Worm (Caenorhabditis elegans) whole organism, L1 larva: ENCODE data around the gene F02C12.2.
A peak's percentile ranks its signal among the peaks of the same experiment; 100 is the strongest.

Source experiments
- C34B4.2 ChIP-seq: sonication (generic microtip); optimal IDR thresholded peaks from 2 replicates; lab custom pipeline; 2017; ENCODE audit warnings: mild to moderate bottlenecking, missing genetic modification characterization, missing compliant biosample characterization
- ama-1 ChIP-seq: fragments of 150-350 bp; optimal IDR thresholded peaks from 2 replicates; lab custom pipeline; 2014
- ces-1 ChIP-seq: fragments of 150-350 bp; optimal IDR thresholded peaks from 2 replicates; lab custom pipeline; 2014; ENCODE audit warnings: missing biosample characterization, missing genetic modification reagents, missing genetic modification characterization
- efl-1 ChIP-seq, 4 experiments: fragments of 150-350 bp; optimal IDR thresholded peaks in 3 of 4; peaks in 1 of 4; 1 replicate in 1 of 4; 2 replicates in 3 of 4; lab custom pipeline; 2014; ENCODE audit warnings: missing biosample characterization in 2 of 4, missing genetic modification characterization in 2 of 4, missing genetic modification reagents in 2 of 4
- egl-13 ChIP-seq: sonication (generic microtip); optimal IDR thresholded peaks from 2 replicates; lab custom pipeline; 2016; ENCODE audit warnings: missing genotype, missing genetic modification reagents, missing genetic modification characterization, missing compliant biosample characterization
- egl-27 ChIP-seq, 2 experiments: fragments of 150-350 bp in 1 of 2; sonication (generic microtip); optimal IDR thresholded peaks; 3 replicates each; lab custom pipeline; 2017 to 2018; ENCODE audit warnings: missing biosample characterization in 2 of 2, missing genetic modification characterization in 2 of 2, missing genetic modification reagents in 2 of 2
- elt-2 ChIP-seq: sonication (generic microtip); optimal IDR thresholded peaks from 2 replicates; lab custom pipeline; 2016; ENCODE audit warnings: missing genetic modification characterization, mild to moderate bottlenecking, inconsistent platforms, missing compliant biosample characterization, missing genetic modification reagents
- fkh-4 ChIP-seq: sonication (generic microtip); optimal IDR thresholded peaks from 2 replicates; lab custom pipeline; 2016; ENCODE audit warnings: missing compliant biosample characterization, missing genetic modification characterization, borderline replicate concordance
- grh-1 ChIP-seq: fragments of 200-800 bp; sonication (Bioruptor generic); IDR thresholded peaks from 2 replicates; pipeline ENCODE4 v1.3.6; 2022; ENCODE audit warnings: missing genetic modification reagents, missing genetic modification characterization, missing compliant biosample characterization
- hlh-17 ChIP-seq: fragments of 200-800 bp; sonication (Bioruptor generic); optimal IDR thresholded peaks from 2 replicates; lab custom pipeline; 2018; ENCODE audit warnings: missing genetic modification characterization, mild to moderate bottlenecking, missing compliant biosample characterization, moderate library complexity, borderline replicate concordance
- isw-1 ChIP-seq: fragments of 200-800 bp; sonication (Bioruptor generic); IDR thresholded peaks from 2 replicates; pipeline ENCODE4 v1.3.6; 2022; ENCODE audit warnings: missing genetic modification characterization, missing compliant biosample characterization
- lin-13 ChIP-seq: fragments of 150-350 bp; optimal IDR thresholded peaks from 2 replicates; lab custom pipeline; 2014; ENCODE audit warnings: missing biosample characterization, missing genetic modification reagents, missing genetic modification characterization
- lin-14 ChIP-seq: fragments of 200-800 bp; sonication (Bioruptor generic); optimal IDR thresholded peaks from 2 replicates; lab custom pipeline; 2018; ENCODE audit warnings: mild to moderate bottlenecking, missing genetic modification characterization, moderate library complexity, missing compliant biosample characterization
- lin-35 ChIP-seq, 2 experiments: fragments of 150-350 bp; optimal IDR thresholded peaks; 2 replicates each; lab custom pipeline; 2014; ENCODE audit warnings: missing biosample characterization in 2 of 2, missing genetic modification characterization in 2 of 2, missing genetic modification reagents in 2 of 2
- lin-39 ChIP-seq: fragments of 150-350 bp; optimal IDR thresholded peaks from 2 replicates; lab custom pipeline; 2014; ENCODE audit warnings: missing biosample characterization, missing genetic modification reagents, missing genetic modification characterization
- mab-9 ChIP-seq: fragments of 200-800 bp; sonication (Bioruptor generic); IDR thresholded peaks from 2 replicates; pipeline ENCODE4 v1.3.6; 2022; ENCODE audit warnings: missing genetic modification reagents, missing genetic modification characterization, missing compliant biosample characterization
- mdl-1 ChIP-seq, 2 experiments: fragments of 150-350 bp; optimal IDR thresholded peaks; 2 replicates each; lab custom pipeline; 2014 to 2017; ENCODE audit warnings: missing biosample characterization in 2 of 2, missing genetic modification characterization in 2 of 2, inconsistent platforms in 1 of 2
- nhr-19 ChIP-seq: fragments of 200-800 bp; sonication (Bioruptor generic); conservative IDR thresholded peaks from 2 replicates; pipeline ENCODE4 v1.3.6; 2022; ENCODE audit warnings: missing genetic modification characterization, missing compliant biosample characterization
- nhr-20 ChIP-seq: sonication (generic microtip); optimal IDR thresholded peaks from 2 replicates; lab custom pipeline; 2016; ENCODE audit warnings: mild to moderate bottlenecking, missing genetic modification characterization, missing compliant biosample characterization
- nhr-237 ChIP-seq: fragments of 150-350 bp; optimal IDR thresholded peaks from 2 replicates; lab custom pipeline; 2014; ENCODE audit warnings: missing biosample characterization, missing genetic modification characterization
- nhr-71 ChIP-seq: sonication (generic microtip); optimal IDR thresholded peaks from 2 replicates; lab custom pipeline; 2016; ENCODE audit warnings: mild to moderate bottlenecking, missing genetic modification characterization, moderate library complexity, missing compliant biosample characterization
- nhr-77 ChIP-seq: fragments of 150-350 bp; optimal IDR thresholded peaks from 2 replicates; lab custom pipeline; 2014; ENCODE audit warnings: missing biosample characterization, missing genetic modification characterization
- nhr-85 ChIP-seq: sonication (generic microtip); peaks from one replicate; lab custom pipeline; 2016; ENCODE audit warnings: missing genetic modification characterization, inconsistent platforms, missing compliant biosample characterization
- nhr-90 ChIP-seq: sonication (generic microtip); optimal IDR thresholded peaks from 2 replicates; lab custom pipeline; 2016; ENCODE audit warnings: mild to moderate bottlenecking, missing genetic modification characterization, missing compliant biosample characterization; ENCODE audit not compliant: poor library complexity
- pax-3 ChIP-seq: fragments of 200-800 bp; sonication (Bioruptor generic); optimal IDR thresholded peaks from 2 replicates; lab custom pipeline; 2018; ENCODE audit warnings: mild to moderate bottlenecking, missing genetic modification characterization, moderate library complexity, missing compliant biosample characterization
- pqm-1 ChIP-seq: sonication (generic microtip); optimal IDR thresholded peaks from 3 replicates; lab custom pipeline; 2017; ENCODE audit warnings: missing biosample characterization, missing genetic modification characterization
- rnt-1 ChIP-seq: sonication (generic microtip); optimal IDR thresholded peaks from 2 replicates; lab custom pipeline; 2016; ENCODE audit warnings: mild to moderate bottlenecking, missing genetic modification characterization, moderate library complexity, missing compliant biosample characterization
- snu-23 ChIP-seq: sonication (generic microtip); optimal IDR thresholded peaks from 2 replicates; lab custom pipeline; 2016; ENCODE audit warnings: missing genetic modification characterization, missing compliant biosample characterization
- sptf-1 ChIP-seq: fragments of 150-350 bp; optimal IDR thresholded peaks from 2 replicates; lab custom pipeline; 2014; ENCODE audit warnings: missing biosample characterization, missing genetic modification characterization
- swsn-7 ChIP-seq: sonication (generic microtip); optimal IDR thresholded peaks from 2 replicates; lab custom pipeline; 2016; ENCODE audit warnings: missing genetic modification characterization, missing compliant biosample characterization
- tlp-1 ChIP-seq: fragments of 150-350 bp; optimal IDR thresholded peaks from 2 replicates; lab custom pipeline; 2014; ENCODE audit warnings: missing biosample characterization, missing genetic modification characterization
- unc-130 ChIP-seq: fragments of 150-350 bp; optimal IDR thresholded peaks from 2 replicates; lab custom pipeline; 2017; ENCODE audit warnings: missing biosample characterization, missing genetic modification characterization, inconsistent platforms
- unc-30 ChIP-seq: sonication (generic microtip); optimal IDR thresholded peaks from 2 replicates; lab custom pipeline; 2017; ENCODE audit warnings: missing biosample characterization, missing genetic modification characterization
- unc-86 ChIP-seq: sonication (generic microtip); optimal IDR thresholded peaks from 2 replicates; lab custom pipeline; 2016; ENCODE audit warnings: missing genetic modification characterization, missing compliant biosample characterization
- zag-1 ChIP-seq: fragments of 150-350 bp; optimal IDR thresholded peaks from 2 replicates; lab custom pipeline; 2014; ENCODE audit warnings: missing biosample characterization, missing genetic modification characterization
- ztf-4 ChIP-seq: fragments of 150-350 bp; optimal IDR thresholded peaks from 2 replicates; lab custom pipeline; 2014; ENCODE audit warnings: missing biosample characterization, missing genetic modification characterization

Gene F02C12.2

DNA sequence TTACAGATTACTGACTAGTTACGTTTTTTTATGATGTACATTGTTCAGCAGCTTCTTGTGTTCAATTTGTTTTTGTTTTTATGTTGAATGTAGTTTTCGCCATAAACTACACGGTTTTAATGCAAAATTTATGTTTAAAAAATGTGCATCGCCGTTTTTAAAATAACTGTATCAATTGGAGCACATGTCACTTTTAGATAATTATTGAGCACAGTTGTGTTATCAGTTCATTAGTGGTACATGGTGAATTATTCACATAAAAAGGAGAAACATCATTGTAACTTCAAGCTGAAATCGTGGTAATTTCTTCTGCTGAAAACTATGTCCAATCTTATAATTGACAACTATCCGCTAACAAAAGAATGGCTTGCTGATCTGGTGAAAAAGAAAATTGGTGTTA is 13.2 kb upstream of the F02C12.2 start:
- TF ChIP-seq lin-13 (no peak), egl-27 (tag; optimal IDR thresholded peaks at IDR 0.05; lab: Kevin White, UChicago) (no peak), isw-1 (GFP tag; lab: Robert Waterston, UW) (no peak), hlh-17 (GFP tag; lab: Kevin White, UChicago) (no peak), grh-1 (GFP tag; lab: Robert Waterston, UW) (no peak), efl-1 (optimal IDR thresholded peaks at IDR 0.05; lab: Kevin White, UChicago) (no peak), efl-1 (GFP tag; optimal IDR thresholded peaks at IDR 0.05 in 1 of 2; lab: Kevin White, UChicago) (peak in 1 of 2 experiments; percentile 8), elt-2 (tag; lab: Kevin White, UChicago) (peak; percentile 40)

DNA sequence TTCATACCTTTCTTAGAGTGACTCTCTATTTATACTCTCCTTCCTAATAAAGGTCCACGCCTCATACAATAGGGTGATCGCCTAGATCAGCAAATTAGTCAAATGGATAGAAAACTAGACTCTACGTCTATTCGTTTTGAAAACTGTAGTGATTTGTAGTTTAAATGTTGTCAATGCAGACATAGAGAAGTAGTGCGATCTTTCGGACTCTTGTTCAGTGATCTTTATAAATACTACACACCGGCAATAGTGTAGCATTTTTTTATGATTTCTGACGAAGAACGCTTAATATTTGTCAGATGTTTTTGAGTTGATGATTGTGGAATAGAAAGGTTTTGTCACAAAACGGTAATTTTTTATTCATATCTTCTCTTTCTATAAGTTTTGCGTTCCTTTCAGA is 12.2 kb upstream of the F02C12.2 start:
- TF ChIP-seq nhr-20 (tag; lab: Kevin White, UChicago) (peak; percentile 71), sptf-1 (tag; lab: Kevin White, UChicago) (no peak), snu-23 (GFP tag; lab: Kevin White, UChicago) (peak; percentile 4)

DNA sequence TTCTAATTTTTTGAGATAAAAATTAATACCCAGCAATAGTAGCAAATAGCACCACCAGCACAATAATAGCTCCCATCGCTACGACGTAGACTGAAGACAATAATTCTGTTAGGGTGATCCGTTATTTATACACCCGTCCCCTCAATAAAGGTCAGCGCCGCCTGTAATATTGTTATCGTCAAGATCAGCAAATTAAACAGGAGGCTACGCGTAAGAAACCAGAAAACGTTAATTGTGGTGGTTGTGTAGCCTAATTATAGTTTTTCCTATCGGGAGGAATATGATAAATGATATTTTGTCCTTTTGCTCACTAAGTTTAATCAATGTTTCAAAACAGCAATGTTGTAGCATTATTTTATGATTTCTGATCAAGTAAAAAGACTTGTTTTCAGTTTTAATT is 10.4 kb upstream of the F02C12.2 start, which contains the start of the genes cyp-13B1 and C29F7.1:
Gene cyp-13B1, minus strand, starts transcription at position 101 of the 400 bp plus-strand sequence.
Gene C29F7.1, plus strand, starts transcription at position 394 of the 400 bp plus-strand sequence.
- peak; percentile 23 for TF ChIP-seq nhr-85 (tag; lab: Kevin White, UChicago)
- TF ChIP-seq nhr-77 (tag; lab: Kevin White, UChicago), result no peak
- TF ChIP-seq nhr-71 (tag; lab: Kevin White, UChicago), result peak; percentile 1
- no peak for TF ChIP-seq unc-86 (tag; lab: Kevin White, UChicago)
- TF ChIP-seq lin-14 (GFP tag; lab: Kevin White, UChicago), result peak; percentile 35
- no peak for TF ChIP-seq nhr-90 (tag; lab: Kevin White, UChicago)
- TF ChIP-seq mdl-1 (tag; optimal IDR thresholded peaks at IDR 0.05; lab: Kevin White, UChicago), result no peak
- TF ChIP-seq elt-2 (tag; lab: Kevin White, UChicago), result peak; percentile 15
- TF ChIP-seq pqm-1 (tag; lab: Kevin White, UChicago), result no peak
- TF ChIP-seq nhr-20 (tag; lab: Kevin White, UChicago), result peak; percentile 46
- TF ChIP-seq mab-9 (GFP tag; lab: Robert Waterston, UW), result no peak
- no peak for TF ChIP-seq nhr-237 (tag; lab: Kevin White, UChicago)
- no peak for TF ChIP-seq tlp-1 (tag; lab: Kevin White, UChicago)
- TF ChIP-seq lin-35 (GFP tag; optimal IDR thresholded peaks at IDR 0.05; lab: Kevin White, UChicago), result no peak
- TF ChIP-seq pax-3 (tag; lab: Kevin White, UChicago), result no peak
- no peak for TF ChIP-seq fkh-4 (tag; lab: Kevin White, UChicago)
- TF ChIP-seq egl-27 (tag; optimal IDR thresholded peaks at IDR 0.05; lab: Kevin White, UChicago), result no peak
- no peak for TF ChIP-seq C34B4.2
- TF ChIP-seq egl-13 (tag; lab: Kevin White, UChicago), result no peak
- 0 out of 2 replicates have a peak, but pooled peaks have one; percentile 18 for TF ChIP-seq nhr-19 (GFP tag; lab: Robert Waterston, UW)

DNA sequence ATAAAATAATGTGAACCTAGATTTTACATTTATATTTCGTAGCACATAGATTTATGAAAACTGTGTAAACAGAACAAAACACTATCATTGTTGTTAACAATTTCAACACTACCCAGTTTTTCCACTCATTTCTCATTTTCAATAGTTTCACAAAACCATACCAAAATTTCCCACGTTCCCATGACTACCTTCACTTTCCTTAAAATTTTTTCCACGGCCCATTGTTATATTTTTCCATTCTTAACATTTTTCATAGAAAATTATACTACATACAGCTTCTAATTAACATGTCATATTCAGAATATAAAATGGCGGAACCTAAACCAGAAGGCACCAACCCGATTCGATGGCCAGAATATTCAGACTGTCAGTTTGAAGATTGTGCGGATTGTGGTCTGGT is 2.7 kb upstream of the F02C12.2 start, which contains the start of gene F02C12.1:
Gene F02C12.1, plus strand, starts transcription at position 301 of the 400 bp plus-strand sequence.
- no peak for TF ChIP-seq zag-1 (tag; lab: Kevin White, UChicago)
- TF ChIP-seq unc-130 (tag; lab: Kevin White, UChicago), result no peak
- TF ChIP-seq ama-1 (lab: Kevin White, UChicago), result no peak
- no peak for TF ChIP-seq swsn-7 (tag; lab: Kevin White, UChicago)
- TF ChIP-seq ces-1, result no peak
- no peak for TF ChIP-seq rnt-1 (tag; lab: Kevin White, UChicago)
- TF ChIP-seq lin-39 (tag; lab: Kevin White, UChicago), result no peak
- TF ChIP-seq unc-30 (tag; lab: Kevin White, UChicago), result no peak
- TF ChIP-seq ztf-4 (tag; lab: Kevin White, UChicago), result no peak
- no peak for TF ChIP-seq nhr-20 (tag; lab: Kevin White, UChicago)
